Worm (Caenorhabditis elegans) whole organism, dauer: ENCODE measurements around the gene Y62H9A.3.

Source experiments
- unc-62 ChIP-seq: sonication (generic microtip); optimal IDR thresholded peaks from 2 replicates; lab custom pipeline; 2017; ENCODE audit warnings: missing biosample characterization, missing genetic modification reagents, missing genetic modification characterization

The Y62H9A.3 gene

ce11 chrX:11892328-11892727 lies 12.6 kb upstream of the Y62H9A.3 start, which contains the start of gene Y62H9A.8:
Y62H9A.8 (minus strand) TSS chrX:11892428.
- TF ChIP-seq unc-62 (GFP tag; lab: Kevin White, UChicago) = no peak

ce11 chrX:11885577-11885976 lies 5.8 kb upstream of the Y62H9A.3 start, which contains the start of gene Y62H9A.7:
Y62H9A.7 (minus strand) TSS chrX:11885677.
- TF ChIP-seq unc-62 (GFP tag; lab: Kevin White, UChicago) = no peak

- no peak for TF ChIP-seq unc-62 (GFP tag; lab: Kevin White, UChicago)
Measured at ce11 chrX:11882800-11883199, 3.0 kb upstream of the Y62H9A.3 start, which contains the start of the genes Y62H9A.5 and ule-5. Y62H9A.5 (minus strand) TSS chrX:11882900. ule-5 (plus strand) TSS chrX:11883127.

- TF ChIP-seq unc-62 (GFP tag; lab: Kevin White, UChicago) = no peak
Measured at ce11 chrX:11878109-11878508, 1.7 kb downstream of the Y62H9A.3 start, which contains the start of gene Y62H9A.2. Y62H9A.2 (minus strand) TSS chrX:11878209.

- TF ChIP-seq unc-62 (GFP tag; lab: Kevin White, UChicago) = no peak
Measured at ce11 chrX:11875260-11875659, 4.5 kb downstream of the Y62H9A.3 start, which contains the start of gene Y62H9A.1. Y62H9A.1 (plus strand) TSS chrX:11875541.

- TF ChIP-seq unc-62 (GFP tag; lab: Kevin White, UChicago) = no peak
Measured at ce11 chrX:11872210-11872609, 7.6 kb downstream of the Y62H9A.3 start.

- no peak for TF ChIP-seq unc-62 (GFP tag; lab: Kevin White, UChicago)
Measured at ce11 chrX:11870393-11870792, 9.4 kb downstream of the Y62H9A.3 start.

- no peak for TF ChIP-seq unc-62 (GFP tag; lab: Kevin White, UChicago)
Measured at ce11 chrX:11869260-11869659, 10.5 kb downstream of the Y62H9A.3 start, which contains the start of gene dot-1.2. dot-1.2 (minus strand) TSS chrX:11869360.

- TF ChIP-seq unc-62 (GFP tag; lab: Kevin White, UChicago) = no peak
Measured at ce11 chrX:11865083-11865482, 14.7 kb downstream of the Y62H9A.3 start, which contains the start of gene F54F7.6. F54F7.6 (plus strand) TSS chrX:11865383.

- TF ChIP-seq unc-62 (GFP tag; lab: Kevin White, UChicago) = no peak
Measured at ce11 chrX:11863307-11863706, 16.5 kb downstream of the Y62H9A.3 start, which contains the start of gene F54F7.10. F54F7.10 (plus strand) TSS chrX:11863607.

ce11 chrX:11857178-11857577 lies 22.6 kb downstream of the Y62H9A.3 start, which contains the start of gene mes-1:
mes-1 (plus strand) TSS chrX:11857478.
- TF ChIP-seq unc-62 (GFP tag; lab: Kevin White, UChicago) = no peak

- TF ChIP-seq unc-62 (GFP tag; lab: Kevin White, UChicago) = no peak
Measured at ce11 chrX:11856214-11856613, 23.6 kb downstream of the Y62H9A.3 start.

- no peak for TF ChIP-seq unc-62 (GFP tag; lab: Kevin White, UChicago)
Measured at ce11 chrX:11854903-11855302, 24.9 kb downstream of the Y62H9A.3 start, which contains the start of gene F54F7.8. F54F7.8 (minus strand) TSS chrX:11855003.

ce11 chrX:11854432-11854831 lies 25.3 kb downstream of the Y62H9A.3 start:
- no peak for TF ChIP-seq unc-62 (GFP tag; lab: Kevin White, UChicago)

ce11 chrX:11852494-11852893 lies 27.3 kb downstream of the Y62H9A.3 start, which contains the start of gene xtr-1:
xtr-1 (plus strand) TSS chrX:11852794.
- TF ChIP-seq unc-62 (GFP tag; lab: Kevin White, UChicago) = no peak

- TF ChIP-seq unc-62 (GFP tag; lab: Kevin White, UChicago) = no peak
Measured at ce11 chrX:11850572-11850971, 29.2 kb downstream of the Y62H9A.3 start, which contains the start of gene F54F7.14. F54F7.14 (plus strand) TSS chrX:11850872.

- TF ChIP-seq unc-62 (GFP tag; lab: Kevin White, UChicago) = no peak
Measured at ce11 chrX:11850082-11850481, 29.7 kb downstream of the Y62H9A.3 start, which contains the start of gene F54F7.3. F54F7.3 (minus strand) TSS chrX:11850182.
